Worm (Caenorhabditis elegans) whole organism, young adult: Measurements from ENCODE around the gene lgc-39.

Experiments
- C17E4.6 ChIP-seq: fragments of 200-800 bp; sonication (Bioruptor generic); IDR thresholded peaks from 2 replicates; pipeline ENCODE4 v1.3.6; 2022; ENCODE audit warnings: missing genetic modification reagents, missing genetic modification characterization, missing compliant biosample characterization
- F23B12.7 ChIP-seq: sonication (generic microtip); optimal IDR thresholded peaks from 2 replicates; lab custom pipeline; 2017; ENCODE audit warnings: missing genetic modification characterization, mild to moderate bottlenecking, missing compliant biosample characterization, antibody characterized with exemption, moderate library complexity; ENCODE audit not compliant: insufficient read depth
- F37B4.10 ChIP-seq: fragments of 200-800 bp; sonication (Bioruptor generic); IDR thresholded peaks from 2 replicates; pipeline ENCODE4 v1.3.6; 2022; ENCODE audit warnings: missing genetic modification characterization, missing compliant biosample characterization
- F52B5.7 ChIP-seq: sonication (generic microtip); optimal IDR thresholded peaks from 2 replicates; lab custom pipeline; 2016; ENCODE audit warnings: mild to moderate bottlenecking, missing genetic modification characterization, missing compliant biosample characterization
- F55B11.4 ChIP-seq: sonication (generic microtip); optimal IDR thresholded peaks from 2 replicates; lab custom pipeline; 2016; ENCODE audit warnings: missing compliant biosample characterization, missing genetic modification characterization, borderline replicate concordance; ENCODE audit not compliant: insufficient read depth
- F57A8.1 ChIP-seq: fragments of 200-800 bp; sonication (Bioruptor generic); optimal IDR thresholded peaks from 2 replicates; lab custom pipeline; 2018; ENCODE audit warnings: mild to moderate bottlenecking, missing genetic modification characterization, moderate library complexity, missing compliant biosample characterization
- K12H6.12 ChIP-seq: fragments of 200-800 bp; sonication (Bioruptor generic); optimal IDR thresholded peaks from 2 replicates; lab custom pipeline; 2018; ENCODE audit warnings: mild to moderate bottlenecking, missing genetic modification characterization, missing compliant biosample characterization
- T07F8.4 ChIP-seq: sonication (generic microtip); optimal IDR thresholded peaks from 2 replicates; lab custom pipeline; 2016; ENCODE audit warnings: mild to moderate bottlenecking, missing genetic modification characterization, moderate library complexity, missing compliant biosample characterization
- Y53F4B.3 ChIP-seq: fragments of 200-800 bp; sonication (Bioruptor generic); IDR thresholded peaks from 2 replicates; pipeline ENCODE4 v1.3.6; 2022; ENCODE audit warnings: missing genetic modification reagents, missing genetic modification characterization, missing compliant biosample characterization
- Y67H2A.10 ChIP-seq: fragments of 200-800 bp; sonication (Bioruptor generic); conservative IDR thresholded peaks from 2 replicates; pipeline ENCODE4 v1.3.6; 2022; ENCODE audit warnings: missing genetic modification reagents, missing genetic modification characterization, missing compliant biosample characterization
- akir-1 ChIP-seq: fragments of 200-800 bp; sonication (Bioruptor generic); optimal IDR thresholded peaks from 2 replicates; lab custom pipeline; 2018; ENCODE audit warnings: mild to moderate bottlenecking, missing genetic modification characterization, moderate library complexity, missing compliant biosample characterization
- ama-1 ChIP-seq, 3 experiments: fragments of 150-350 bp in 1 of 3; sonication (generic microtip) in 2 of 3; optimal IDR thresholded peaks; 2 replicates each; lab custom pipeline; 2014 to 2018; ENCODE audit warnings: missing biosample characterization in 2 of 3, missing genetic modification characterization in 2 of 3, missing genetic modification reagents in 2 of 3
- aptf-2 ChIP-seq: fragments of 200-800 bp; sonication (Bioruptor generic); conservative IDR thresholded peaks from 2 replicates; pipeline ENCODE4 v1.3.6; 2022; ENCODE audit warnings: missing genetic modification reagents, missing genetic modification characterization, missing compliant biosample characterization
- attf-6 ChIP-seq: fragments of 200-800 bp; sonication (Bioruptor generic); IDR thresholded peaks from 2 replicates; pipeline ENCODE4 v1.3.6; 2022; ENCODE audit warnings: missing genetic modification reagents, missing genetic modification characterization, missing compliant biosample characterization
- ccch-3 ChIP-seq: fragments of 200-800 bp; sonication (Bioruptor generic); optimal IDR thresholded peaks from 2 replicates; lab custom pipeline; 2018; ENCODE audit warnings: mild to moderate bottlenecking, missing genetic modification characterization, missing compliant biosample characterization
- ceh-100 ChIP-seq: fragments of 200-800 bp; sonication (Bioruptor generic); IDR thresholded peaks from 2 replicates; pipeline ENCODE4 v1.3.6; 2022; ENCODE audit warnings: missing genetic modification reagents, missing genetic modification characterization, missing compliant biosample characterization
- ceh-40 ChIP-seq: fragments of 200-800 bp; sonication (Bioruptor generic); IDR thresholded peaks from 2 replicates; pipeline ENCODE4 v1.3.6; 2022; ENCODE audit warnings: missing genetic modification characterization, missing compliant biosample characterization
- ceh-58 ChIP-seq: fragments of 200-800 bp; sonication (Bioruptor generic); IDR thresholded peaks from 2 replicates; pipeline ENCODE4 v1.3.6; 2022; ENCODE audit warnings: missing genetic modification characterization, missing compliant biosample characterization
- ceh-79 ChIP-seq: sonication (generic microtip); optimal IDR thresholded peaks from 2 replicates; lab custom pipeline; 2017; ENCODE audit warnings: mild to moderate bottlenecking, missing genetic modification characterization, missing compliant biosample characterization
- ceh-91 ChIP-seq: fragments of 200-800 bp; sonication (Bioruptor generic); IDR thresholded peaks from 2 replicates; pipeline ENCODE4 v1.3.6; 2022; ENCODE audit warnings: missing genetic modification reagents, missing genetic modification characterization, missing compliant biosample characterization
- chd-7 ChIP-seq: sonication (generic microtip); optimal IDR thresholded peaks from 2 replicates; lab custom pipeline; 2016; ENCODE audit warnings: mild to moderate bottlenecking, missing genetic modification characterization, moderate library complexity, missing compliant biosample characterization
- hlh-12 ChIP-seq: sonication (generic microtip); optimal IDR thresholded peaks from 2 replicates; lab custom pipeline; 2016; ENCODE audit warnings: missing genetic modification characterization, missing compliant biosample characterization
- lin-35 ChIP-seq, 3 experiments: fragments of 150-350 bp in 2 of 3; sonication (generic microtip) in 1 of 3; optimal IDR thresholded peaks; 2 replicates each; lab custom pipeline; 2014 to 2018; ENCODE audit warnings: missing biosample characterization in 3 of 3, missing genetic modification characterization in 3 of 3, missing genetic modification reagents in 3 of 3
- lsy-27 ChIP-seq: sonication (generic microtip); optimal IDR thresholded peaks from 2 replicates; lab custom pipeline; 2017; ENCODE audit warnings: missing genetic modification characterization, mild to moderate bottlenecking, missing compliant biosample characterization, antibody characterized with exemption, missing genotype, borderline replicate concordance; ENCODE audit not compliant: insufficient read depth
- madf-10 ChIP-seq: sonication (generic microtip); optimal IDR thresholded peaks from 2 replicates; lab custom pipeline; 2016; ENCODE audit warnings: mild to moderate bottlenecking, missing genetic modification characterization, missing compliant biosample characterization
- madf-3 ChIP-seq: fragments of 200-800 bp; sonication (Bioruptor generic); IDR thresholded peaks from 2 replicates; pipeline ENCODE4 v1.3.6; 2022; ENCODE audit warnings: missing genetic modification reagents, missing genetic modification characterization, missing compliant biosample characterization
- mel-28 ChIP-seq: sonication (generic microtip); optimal IDR thresholded peaks from 2 replicates; lab custom pipeline; 2016; ENCODE audit warnings: borderline replicate concordance, mild to moderate bottlenecking, missing genetic modification characterization, missing compliant biosample characterization
- mxl-1 ChIP-seq: sonication (generic microtip); optimal IDR thresholded peaks from 2 replicates; lab custom pipeline; 2016; ENCODE audit warnings: missing genetic modification characterization, missing compliant biosample characterization
- nfya-1 ChIP-seq: sonication (generic microtip); optimal IDR thresholded peaks from 2 replicates; lab custom pipeline; 2017; ENCODE audit warnings: antibody characterized with exemption, missing compliant biosample characterization, missing genetic modification characterization, borderline replicate concordance; ENCODE audit not compliant: insufficient read depth
- nfya-2 ChIP-seq: fragments of 200-800 bp; sonication (Bioruptor generic); IDR thresholded peaks from 2 replicates; pipeline ENCODE4 v1.3.6; 2022; ENCODE audit warnings: missing genetic modification reagents, missing genetic modification characterization, missing compliant biosample characterization
- nhr-179 ChIP-seq: sonication (generic microtip); optimal IDR thresholded peaks from 2 replicates; lab custom pipeline; 2016; ENCODE audit warnings: mild to moderate bottlenecking, missing genetic modification characterization, missing compliant biosample characterization
- nhr-80 ChIP-seq: sonication (generic microtip); optimal IDR thresholded peaks from 2 replicates; lab custom pipeline; 2016; ENCODE audit warnings: missing genetic modification characterization, missing compliant biosample characterization
- nhr-90 ChIP-seq: sonication (generic microtip); optimal IDR thresholded peaks from 2 replicates; lab custom pipeline; 2016; ENCODE audit warnings: missing genotype, mild to moderate bottlenecking, missing genetic modification characterization, missing compliant biosample characterization
- pha-4 ChIP-seq: fragments of 150-350 bp; sonication (generic microtip); optimal IDR thresholded peaks from 2 replicates; lab custom pipeline; 2014; ENCODE audit warnings: missing biosample characterization, missing genetic modification reagents, missing genetic modification characterization
- rcor-1 ChIP-seq: fragments of 200-800 bp; sonication (Bioruptor generic); IDR thresholded peaks from 2 replicates; pipeline ENCODE4 v1.3.6; 2022; ENCODE audit warnings: missing genetic modification reagents, missing genetic modification characterization, missing compliant biosample characterization
- rec-8 ChIP-seq, 2 experiments: sonication (generic microtip); optimal IDR thresholded peaks; 2 replicates each; lab custom pipeline; 2016; ENCODE audit warnings: mild to moderate bottlenecking in 2 of 2, missing genetic modification characterization in 2 of 2, missing genetic modification reagents in 2 of 2, missing genotype in 2 of 2, missing biosample characterization in 1 of 2, missing compliant biosample characterization in 1 of 2, moderate library complexity in 1 of 2
- repo-1 ChIP-seq: sonication (generic microtip); optimal IDR thresholded peaks from 2 replicates; lab custom pipeline; 2017; ENCODE audit warnings: mild to moderate bottlenecking, missing genetic modification characterization, missing compliant biosample characterization
- rpc-1 ChIP-seq, 2 experiments: fragments of 150-350 bp in 1 of 2; sonication (generic microtip) in 1 of 2; optimal IDR thresholded peaks; 2 replicates each; lab custom pipeline; 2014 to 2018; ENCODE audit warnings: missing biosample characterization in 1 of 2, missing genetic modification characterization in 1 of 2, missing genetic modification reagents in 1 of 2, missing genotype in 1 of 2
- snpc-1.3 ChIP-seq: sonication (generic microtip); optimal IDR thresholded peaks from 2 replicates; lab custom pipeline; 2017; ENCODE audit warnings: missing genetic modification characterization, mild to moderate bottlenecking, missing compliant biosample characterization, antibody characterized with exemption, moderate library complexity, missing genotype, missing genetic modification reagents; ENCODE audit not compliant: insufficient read depth
- snpc-3.4 ChIP-seq: sonication (generic microtip); optimal IDR thresholded peaks from 2 replicates; lab custom pipeline; 2017; ENCODE audit warnings: missing genetic modification characterization, mild to moderate bottlenecking, missing compliant biosample characterization, antibody characterized with exemption, moderate library complexity, missing genotype, missing genetic modification reagents
- somi-1 ChIP-seq: fragments of 200-800 bp; sonication (Bioruptor generic); optimal IDR thresholded peaks from 2 replicates; lab custom pipeline; 2018; ENCODE audit warnings: mild to moderate bottlenecking, missing genetic modification characterization, missing compliant biosample characterization
- tbp1 ChIP-seq: fragments of 200-800 bp; sonication (Bioruptor generic); optimal IDR thresholded peaks from 2 replicates; lab custom pipeline; 2018; ENCODE audit warnings: mild to moderate bottlenecking, missing genetic modification characterization, missing compliant biosample characterization
- unc-62 ChIP-seq: fragments of 150-350 bp; optimal IDR thresholded peaks from 2 replicates; lab custom pipeline; 2014; ENCODE audit warnings: missing biosample characterization, missing genetic modification reagents, missing genetic modification characterization
- zfh-2 ChIP-seq: fragments of 200-800 bp; sonication (Bioruptor generic); conservative IDR thresholded peaks from 2 replicates; pipeline ENCODE4 v1.3.6; 2022; ENCODE audit warnings: missing genetic modification reagents, missing genetic modification characterization, missing compliant biosample characterization
- zim-3 ChIP-seq: sonication (generic microtip); optimal IDR thresholded peaks from 2 replicates; lab custom pipeline; 2017; ENCODE audit warnings: mild to moderate bottlenecking, missing genetic modification characterization, moderate library complexity, missing compliant biosample characterization
- ztf-6 ChIP-seq: fragments of 200-800 bp; sonication (Bioruptor generic); IDR thresholded peaks from 2 replicates; pipeline ENCODE4 v1.3.6; 2022; ENCODE audit warnings: missing genetic modification reagents, missing genetic modification characterization, missing compliant biosample characterization

Gene lgc-39

ce11 chrV:7141864-7142263 lies 33.4 kb upstream of the lgc-39 start, which contains the start of gene ugt-40:
Gene ugt-40, minus strand, starts transcription at chrV:7141964.
- TF ChIP-seq F37B4.10 (GFP tag; lab: Robert Waterston, UW) (no peak), zfh-2 (GFP tag; lab: Robert Waterston, UW) (no peak), F23B12.7 (no peak), repo-1 (tag; lab: Kevin White, UChicago) (no peak), lsy-27 (tag; lab: Kevin White, UChicago) (no peak), unc-62 (GFP tag; lab: Kevin White, UChicago) (no peak), nhr-179 (no peak), ceh-100 (GFP tag; lab: Robert Waterston, UW) (no peak), snpc-3.4 (tag; lab: Kevin White, UChicago) (no peak), madf-3 (GFP tag; lab: Robert Waterston, UW) (no peak), pha-4 (no peak), rcor-1 (no peak), F55B11.4 (tag; lab: Kevin White, UChicago) (no peak), ztf-6 (GFP tag; lab: Robert Waterston, UW) (no peak)
- TF ChIP-seq, all 124 proteins: peak for 0

ce11 chrV:7142661-7143060 lies 32.6 kb upstream of the lgc-39 start:
- TF ChIP-seq lin-35 (GFP tag; optimal IDR thresholded peaks at IDR 0.05; lab: Kevin White, UChicago) (no peak), repo-1 (tag; lab: Kevin White, UChicago) (no peak), madf-10 (tag; lab: Kevin White, UChicago) (no peak), chd-7 (no peak), mxl-1 (tag; lab: Kevin White, UChicago) (no peak), ceh-79 (tag; lab: Kevin White, UChicago) (no peak), F52B5.7 (tag; lab: Kevin White, UChicago) (no peak), T07F8.4 (no peak), akir-1 (GFP tag; lab: Kevin White, UChicago) (no peak), ceh-58 (no peak), rec-8 (tag; optimal IDR thresholded peaks at IDR 0.05; lab: Kevin White, UChicago) (peak in 1 of 2 experiments; percentile 3), tbp1 (GFP tag; lab: Kevin White, UChicago) (peak; percentile 76), nhr-90 (tag; lab: Kevin White, UChicago) (no peak), ccch-3 (GFP tag; lab: Kevin White, UChicago) (no peak), unc-62 (GFP tag; lab: Kevin White, UChicago) (no peak), ceh-100 (GFP tag; lab: Robert Waterston, UW) (0 out of 2 replicates have a peak, but pooled peaks have one; percentile 29), mel-28 (tag; lab: Kevin White, UChicago) (no peak), rcor-1 (no peak; the same call in none of the 2 replicates), nfya-1 (tag; lab: Kevin White, UChicago) (no peak), ama-1 (optimal IDR thresholded peaks at IDR 0.05; lab: Kevin White, UChicago) (no peak), ama-1 (GFP tag; optimal IDR thresholded peaks at IDR 0.05; lab: Kevin White, UChicago) (no peak), K12H6.12 (tag; lab: Kevin White, UChicago) (no peak), nhr-80 (tag; lab: Kevin White, UChicago) (peak; percentile 14), C17E4.6 (GFP tag; lab: Robert Waterston, UW) (0 out of 2 replicates have a peak, but pooled peaks have one; percentile 47), hlh-12 (tag; lab: Kevin White, UChicago) (no peak), attf-6 (peak; percentile 82), rpc-1 (optimal IDR thresholded peaks at IDR 0.05; lab: Kevin White, UChicago) (no peak), rpc-1 (tag; optimal IDR thresholded peaks at IDR 0.05; lab: Kevin White, UChicago) (peak; percentile 6), nfya-2 (GFP tag; lab: Robert Waterston, UW) (no peak), somi-1 (GFP tag; lab: Kevin White, UChicago) (no peak), zim-3 (tag; lab: Kevin White, UChicago) (peak; percentile 14), ceh-40 (GFP tag; lab: Robert Waterston, UW) (no peak), Y67H2A.10 (GFP tag; lab: Robert Waterston, UW) (no peak), aptf-2 (no peak), Y53F4B.3 (GFP tag; lab: Robert Waterston, UW) (no peak), ceh-91 (no peak), snpc-1.3 (no peak), F57A8.1 (GFP tag; lab: Kevin White, UChicago) (no peak)
